Worm (Caenorhabditis elegans) whole organism, midembryonic: ENCODE results near the gene C08E8.10.

Experiments used
- flt-1 ChIP-seq: fragments of 200-800 bp; sonication (Bioruptor generic); IDR thresholded peaks from 2 replicates; pipeline ENCODE4 v1.3.6; 2022; ENCODE audit warnings: missing genetic modification characterization, missing compliant biosample characterization
- tab-1 ChIP-seq: fragments of 200-800 bp; sonication (Bioruptor generic); IDR thresholded peaks from 2 replicates; pipeline ENCODE4 v1.3.6; 2022; ENCODE audit warnings: missing genetic modification characterization, missing compliant biosample characterization
- ztf-23 ChIP-seq: fragments of 200-800 bp; sonication (Bioruptor generic); IDR thresholded peaks from 2 replicates; pipeline ENCODE4 v1.3.6; 2022; ENCODE audit warnings: missing genetic modification reagents, missing genetic modification characterization, missing compliant biosample characterization

- TF ChIP-seq flt-1 (GFP tag; lab: Robert Waterston, UW) (no peak), ztf-23 (GFP tag; lab: Robert Waterston, UW) (no peak), tab-1 (GFP tag; lab: Robert Waterston, UW) (no peak)
Measured at ce11 chrV:18368322-18368721, 28.6 kb upstream of the C08E8.10 start, which contains the start of gene C08E8.6.
